Worm (Caenorhabditis elegans) whole organism, L4 larva: ENCODE measurements around the gene T24D3.2.

Experiments
- F37D6.2 ChIP-seq: sonication (generic microtip); optimal IDR thresholded peaks from 2 replicates; lab custom pipeline; 2016; ENCODE audit warnings: mild to moderate bottlenecking, missing genetic modification characterization, missing compliant biosample characterization
- attf-4 ChIP-seq: sonication (generic microtip); optimal IDR thresholded peaks from 3 replicates; lab custom pipeline; 2017; ENCODE audit warnings: missing biosample characterization, missing genetic modification characterization
- ceh-28 ChIP-seq: fragments of 150-350 bp; optimal IDR thresholded peaks from 2 replicates; lab custom pipeline; 2014; ENCODE audit warnings: missing biosample characterization, missing genetic modification reagents, missing genetic modification characterization
- jun-1 ChIP-seq: fragments of 150-350 bp; optimal IDR thresholded peaks from 2 replicates; lab custom pipeline; 2014; ENCODE audit warnings: missing biosample characterization, missing genetic modification reagents, missing genetic modification characterization
- lin-15B ChIP-seq: fragments of 150-350 bp; sonication (generic microtip); optimal IDR thresholded peaks from 3 replicates; lab custom pipeline; 2014; ENCODE audit warnings: missing biosample characterization, missing genetic modification characterization
- lin-39 ChIP-seq: fragments of 150-350 bp; optimal IDR thresholded peaks from 2 replicates; lab custom pipeline; 2014; ENCODE audit warnings: missing biosample characterization, missing genetic modification reagents, missing genetic modification characterization
- lir-3 ChIP-seq: sonication (generic microtip); optimal IDR thresholded peaks from 2 replicates; lab custom pipeline; 2016; ENCODE audit warnings: mild to moderate bottlenecking, missing genetic modification characterization, missing compliant biosample characterization
- mep-1 ChIP-seq: fragments of 150-350 bp; sonication (generic microtip); optimal IDR thresholded peaks from 3 replicates; lab custom pipeline; 2014; ENCODE audit warnings: missing biosample characterization, missing genetic modification characterization
- nhr-237 ChIP-seq: sonication (generic microtip); optimal IDR thresholded peaks from 2 replicates; lab custom pipeline; 2017; ENCODE audit warnings: missing biosample characterization, missing genetic modification characterization
- pha-4 ChIP-seq, 2 experiments: fragments of 150-350 bp in 1 of 2; fragments of 200-800 bp in 1 of 2; sonication (Bioruptor generic) in 1 of 2; IDR thresholded peaks in 1 of 2; optimal IDR thresholded peaks in 1 of 2; 2 replicates each; pipeline versions ENCODE4 v1.3.6 to Lab custom; 2014 to 2022; ENCODE audit warnings: missing genetic modification characterization in 2 of 2, missing genetic modification reagents in 2 of 2, missing biosample characterization in 1 of 2, missing compliant biosample characterization in 1 of 2
- skn-1 ChIP-seq: fragments of 150-350 bp; optimal IDR thresholded peaks from 2 replicates; lab custom pipeline; 2014; ENCODE audit warnings: missing biosample characterization, missing genetic modification characterization
- snpc-4 ChIP-seq: fragments of 150-350 bp; optimal IDR thresholded peaks from 2 replicates; lab custom pipeline; 2014; ENCODE audit warnings: missing biosample characterization, missing genetic modification characterization
- zip-2 ChIP-seq: fragments of 150-350 bp; optimal IDR thresholded peaks from 2 replicates; lab custom pipeline; 2014; ENCODE audit warnings: missing biosample characterization, missing genetic modification characterization
- ztf-7 ChIP-seq: fragments of 150-350 bp; optimal IDR thresholded peaks from 2 replicates; lab custom pipeline; 2014; ENCODE audit warnings: missing biosample characterization, missing genetic modification characterization

DNA sequence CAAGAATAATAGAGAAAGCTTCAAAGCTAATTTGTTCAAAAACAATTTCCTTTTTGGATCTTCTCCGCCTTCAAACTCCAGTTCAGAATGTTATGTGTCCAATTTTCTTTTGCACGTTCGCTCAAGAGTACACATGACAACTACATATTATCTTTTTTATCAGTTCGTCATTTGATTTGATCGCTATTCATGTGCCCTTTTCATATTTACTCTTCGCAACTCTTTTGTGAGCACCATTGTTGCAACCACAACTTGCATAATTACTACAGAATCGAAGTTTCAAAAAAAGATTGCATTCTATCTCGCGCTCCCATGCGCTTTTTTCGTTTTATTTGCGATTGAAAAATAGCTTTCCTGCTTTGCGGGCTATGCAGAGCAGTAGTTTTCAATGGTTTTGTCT is 9.7 kb downstream of the T24D3.2 start:
- TF ChIP-seq ceh-28 (tag; lab: Kevin White, UChicago) (no peak), skn-1 (tag; lab: Kevin White, UChicago) (no peak), attf-4 (tag; lab: Kevin White, UChicago) (no peak), lir-3 (no peak), snpc-4 (tag; lab: Kevin White, UChicago) (no peak), lin-39 (no peak), pha-4 (GFP tag; IDR thresholded peaks at IDR 0.05; lab: Robert Waterston, UW) (no peak), pha-4 (tag; optimal IDR thresholded peaks at IDR 0.05; lab: Kevin White, UChicago) (no peak), ztf-7 (tag; lab: Kevin White, UChicago) (no peak), lin-15B (tag; lab: Kevin White, UChicago) (no peak), nhr-237 (tag; lab: Kevin White, UChicago) (no peak), F37D6.2 (tag; lab: Kevin White, UChicago) (no peak), mep-1 (tag; lab: Kevin White, UChicago) (no peak), jun-1 (no peak), zip-2 (tag; lab: Kevin White, UChicago) (no peak)
